Fruit fly (Drosophila melanogaster) whole organism, pupa: ENCODE data around the gene CG16713.

Source experiments
- CG13204 ChIP-seq: fragments of 200-800 bp; sonication (Bioruptor generic); optimal IDR thresholded peaks from 2 replicates; lab custom pipeline; 2018; ENCODE audit warnings: missing biosample characterization, mild to moderate bottlenecking, missing genetic modification characterization, moderate library complexity
- CG8159 ChIP-seq: fragments of 200-800 bp; sonication (Bioruptor generic); optimal IDR thresholded peaks from 3 replicates; lab custom pipeline; 2018; ENCODE audit warnings: missing biosample characterization, mild to moderate bottlenecking, missing genetic modification characterization, moderate library complexity
- EcR ChIP-seq: fragments of 200-800 bp; sonication (Bioruptor generic); optimal IDR thresholded peaks from 3 replicates; lab custom pipeline; 2019; ENCODE audit warnings: missing biosample characterization, missing genetic modification characterization, mild to moderate bottlenecking, moderate library complexity, missing genetic modification reagents
- Ets98B ChIP-seq: fragments of 200-800 bp; sonication (Bioruptor generic); IDR thresholded peaks from 2 replicates; pipeline ENCODE4 v1.3.6; 2022; ENCODE audit warnings: missing biosample characterization, missing genetic modification characterization
- Pif1B ChIP-seq: fragments of 200-800 bp; sonication (Bioruptor generic); optimal IDR thresholded peaks from 3 replicates; lab custom pipeline; 2016; ENCODE audit warnings: missing biosample characterization, missing genetic modification characterization
- Snoo ChIP-seq: fragments of 200-800 bp; sonication (Bioruptor generic); optimal IDR thresholded peaks from 3 replicates; lab custom pipeline; 2017; ENCODE audit warnings: missing biosample characterization, mild to moderate bottlenecking, missing genetic modification characterization, inconsistent platforms
- rn ChIP-seq: fragments of 200-800 bp; sonication (Bioruptor generic); IDR thresholded peaks from 2 replicates; pipeline ENCODE4 v1.3.6; 2022; ENCODE audit warnings: missing biosample characterization, missing genetic modification characterization

dm6 chr2L:3692466-3692865, 2.7 kb downstream of the CG16713 start, which contains the start of gene CG16704:
- TF ChIP-seq Snoo (no peak), Ets98B (no peak), rn (GFP tag; lab: Robert Waterston, UW) (no peak), CG13204 (GFP tag; lab: Kevin White, UChicago) (no peak), EcR (GFP tag; lab: Kevin White, UChicago) (no peak), Pif1B (GFP tag; lab: Kevin White, UChicago) (no peak), CG8159 (tag; lab: Kevin White, UChicago) (no peak)
